Worm (Caenorhabditis elegans) whole organism, L4 larva: ENCODE results near the gene F59D12.5.

Experiments used
- F49E8.2 ChIP-seq: sonication (generic microtip); optimal IDR thresholded peaks from 2 replicates; lab custom pipeline; 2016; ENCODE audit warnings: missing compliant biosample characterization, mild to moderate bottlenecking, missing genetic modification characterization, borderline replicate concordance
- R02D3.7 ChIP-seq: fragments of 150-350 bp; sonication (generic microtip); optimal IDR thresholded peaks from 3 replicates; lab custom pipeline; 2014; ENCODE audit warnings: missing biosample characterization, missing genetic modification characterization
- T26A8.4 ChIP-seq: fragments of 200-800 bp; sonication (Bioruptor generic); IDR thresholded peaks from 2 replicates; pipeline ENCODE4 v1.3.6; 2022; ENCODE audit warnings: missing genetic modification characterization, missing compliant biosample characterization
- Y48G9A.11 ChIP-seq: fragments of 200-800 bp; sonication (Bioruptor generic); IDR thresholded peaks from 2 replicates; pipeline ENCODE4 v1.3.6; 2022; ENCODE audit warnings: missing genetic modification reagents, missing genetic modification characterization, missing compliant biosample characterization
- aha-1 ChIP-seq: fragments of 150-350 bp; peaks from one replicate; lab custom pipeline; 2014; ENCODE audit warnings: missing biosample characterization, missing genetic modification characterization
- ceh-28 ChIP-seq: fragments of 150-350 bp; optimal IDR thresholded peaks from 2 replicates; lab custom pipeline; 2014; ENCODE audit warnings: missing biosample characterization, missing genetic modification reagents, missing genetic modification characterization
- ceh-44 ChIP-seq: fragments of 200-800 bp; sonication (Bioruptor generic); IDR thresholded peaks from 2 replicates; pipeline ENCODE4 v1.3.6; 2022; ENCODE audit warnings: missing genetic modification reagents, missing genetic modification characterization, missing compliant biosample characterization
- daf-16 ChIP-seq, 3 experiments: sonication (generic microtip); optimal IDR thresholded peaks; 2 replicates each; lab custom pipeline; 2016 to 2017; ENCODE audit warnings: missing genetic modification characterization in 3 of 3, missing genetic modification reagents in 3 of 3, mild to moderate bottlenecking in 2 of 3, missing compliant biosample characterization in 2 of 3, missing biosample characterization in 1 of 3, moderate library complexity in 1 of 3
- dmd-9 ChIP-seq: fragments of 200-800 bp; sonication (Bioruptor generic); IDR thresholded peaks from 2 replicates; pipeline ENCODE4 v1.3.6; 2022; ENCODE audit warnings: missing genetic modification reagents, missing genetic modification characterization, missing compliant biosample characterization
- egl-43 ChIP-seq: fragments of 200-800 bp; sonication (Bioruptor generic); IDR thresholded peaks from 2 replicates; pipeline ENCODE4 v1.3.6; 2022; ENCODE audit warnings: missing genetic modification reagents, missing genetic modification characterization, missing compliant biosample characterization
- gei-8 ChIP-seq: fragments of 200-800 bp; sonication (Bioruptor generic); optimal IDR thresholded peaks from 2 replicates; lab custom pipeline; 2018; ENCODE audit warnings: mild to moderate bottlenecking, missing genetic modification characterization, missing compliant biosample characterization
- hlh-30 ChIP-seq: sonication (generic microtip); optimal IDR thresholded peaks from 2 replicates; lab custom pipeline; 2017; ENCODE audit warnings: antibody characterized with exemption, mild to moderate bottlenecking, missing genetic modification characterization, missing compliant biosample characterization; ENCODE audit not compliant: insufficient read depth
- hmg-1.1 ChIP-seq: fragments of 200-800 bp; sonication (Bioruptor generic); IDR thresholded peaks from 2 replicates; pipeline ENCODE4 v1.3.6; 2022; ENCODE audit warnings: missing genetic modification reagents, missing genetic modification characterization, missing compliant biosample characterization
- lim-7 ChIP-seq: fragments of 200-800 bp; sonication (Bioruptor generic); IDR thresholded peaks from 2 replicates; pipeline ENCODE4 v1.3.6; 2022; ENCODE audit warnings: missing genetic modification characterization, missing compliant biosample characterization
- lin-13 ChIP-seq: fragments of 150-350 bp; optimal IDR thresholded peaks from 2 replicates; lab custom pipeline; 2014; ENCODE audit warnings: missing biosample characterization, missing genetic modification reagents, missing genetic modification characterization
- lin-38 ChIP-seq: fragments of 200-800 bp; sonication (Bioruptor generic); IDR thresholded peaks from 2 replicates; pipeline ENCODE4 v1.3.6; 2022; ENCODE audit warnings: missing genetic modification reagents, missing genetic modification characterization, missing compliant biosample characterization
- lir-3 ChIP-seq: sonication (generic microtip); optimal IDR thresholded peaks from 2 replicates; lab custom pipeline; 2016; ENCODE audit warnings: mild to moderate bottlenecking, missing genetic modification characterization, missing compliant biosample characterization
- madf-9 ChIP-seq: fragments of 200-800 bp; sonication (Bioruptor generic); conservative IDR thresholded peaks from 2 replicates; pipeline ENCODE4 v1.3.6; 2022; ENCODE audit warnings: missing genetic modification reagents, missing genetic modification characterization, missing compliant biosample characterization
- mep-1 ChIP-seq: fragments of 150-350 bp; sonication (generic microtip); optimal IDR thresholded peaks from 3 replicates; lab custom pipeline; 2014; ENCODE audit warnings: missing biosample characterization, missing genetic modification characterization
- mxl-3 ChIP-seq: fragments of 200-800 bp; sonication (Bioruptor generic); optimal IDR thresholded peaks from 2 replicates; lab custom pipeline; 2018; ENCODE audit warnings: mild to moderate bottlenecking, missing genetic modification characterization, missing compliant biosample characterization
- nhr-10 ChIP-seq: fragments of 150-350 bp; optimal IDR thresholded peaks from 2 replicates; lab custom pipeline; 2014; ENCODE audit warnings: missing biosample characterization, missing genetic modification characterization
- nhr-25 ChIP-seq: sonication (generic microtip); optimal IDR thresholded peaks from 2 replicates; lab custom pipeline; 2017; ENCODE audit warnings: missing genetic modification characterization, mild to moderate bottlenecking, missing compliant biosample characterization, antibody characterized with exemption, moderate library complexity, borderline replicate concordance; ENCODE audit not compliant: insufficient read depth
- nhr-42 ChIP-seq: fragments of 200-800 bp; sonication (Bioruptor generic); IDR thresholded peaks from 2 replicates; pipeline ENCODE4 v1.3.6; 2022; ENCODE audit warnings: missing genetic modification characterization, missing compliant biosample characterization
- php-3 ChIP-seq: fragments of 200-800 bp; sonication (Bioruptor generic); IDR thresholded peaks from 2 replicates; pipeline ENCODE4 v1.3.6; 2022; ENCODE audit warnings: missing genetic modification reagents, missing genetic modification characterization, missing compliant biosample characterization
- pqm-1 ChIP-seq: sonication (generic microtip); optimal IDR thresholded peaks from 2 replicates; lab custom pipeline; 2017; ENCODE audit warnings: missing biosample characterization, missing genetic modification characterization
- set-16 ChIP-seq: fragments of 200-800 bp; sonication (Bioruptor generic); IDR thresholded peaks from 2 replicates; pipeline ENCODE4 v1.3.6; 2022; ENCODE audit warnings: missing genetic modification reagents, missing genetic modification characterization, missing compliant biosample characterization
- spr-3 ChIP-seq: fragments of 200-800 bp; sonication (Bioruptor generic); optimal IDR thresholded peaks from 2 replicates; lab custom pipeline; 2018; ENCODE audit warnings: mild to moderate bottlenecking, missing genetic modification characterization, missing compliant biosample characterization
- unc-130 ChIP-seq: sonication (generic microtip); optimal IDR thresholded peaks from 2 replicates; lab custom pipeline; 2016; ENCODE audit warnings: missing genetic modification reagents, missing genetic modification characterization, missing compliant biosample characterization
- unc-39 ChIP-seq: sonication (generic microtip); optimal IDR thresholded peaks from 2 replicates; lab custom pipeline; 2017; ENCODE audit warnings: missing biosample characterization, missing genetic modification characterization
- unc-62 ChIP-seq, 3 experiments: fragments of 150-350 bp in 1 of 3; sonication (generic microtip); optimal IDR thresholded peaks in 2 of 3; peaks in 1 of 3; 1 replicate in 1 of 3; 2 replicates in 2 of 3; lab custom pipeline; 2014 to 2017; ENCODE audit warnings: missing biosample characterization in 3 of 3, missing genetic modification characterization in 3 of 3, missing genetic modification reagents in 3 of 3, missing genotype in 1 of 3
- zip-11 ChIP-seq: fragments of 200-800 bp; sonication (Bioruptor generic); IDR thresholded peaks from 2 replicates; pipeline ENCODE4 v1.3.6; 2022; ENCODE audit warnings: missing genetic modification characterization, missing compliant biosample characterization
- zip-2 ChIP-seq: fragments of 150-350 bp; optimal IDR thresholded peaks from 2 replicates; lab custom pipeline; 2014; ENCODE audit warnings: missing biosample characterization, missing genetic modification characterization

Gene F59D12.5

DNA sequence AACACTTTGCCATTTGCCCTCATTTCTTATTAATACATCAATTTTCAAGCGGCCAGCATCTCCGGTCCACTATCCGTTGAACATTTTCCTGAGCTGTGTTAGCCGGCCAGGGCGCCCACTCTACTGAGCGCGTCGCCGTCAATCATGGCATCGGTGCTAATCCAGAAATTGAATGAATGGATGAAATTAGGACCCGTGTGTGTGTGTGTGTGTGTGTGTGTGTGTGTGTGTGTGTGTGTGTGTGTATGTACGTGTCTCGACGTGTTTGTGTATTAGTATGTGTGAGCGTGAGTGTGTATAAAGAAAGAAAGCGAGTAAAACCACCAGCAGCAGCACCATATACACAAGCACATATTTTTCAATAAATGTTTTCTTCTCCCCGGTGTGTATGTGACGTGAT, 6.0 kb upstream of the F59D12.5 start (continued):
- peak in 1 of 2 experiments; percentile 4 for TF ChIP-seq daf-16 (GFP tag; optimal IDR thresholded peaks at IDR 0.05; lab: Kevin White, UChicago)
- no peak for TF ChIP-seq daf-16 (tag; optimal IDR thresholded peaks at IDR 0.05; lab: Kevin White, UChicago)
- TF ChIP-seq lim-7 (GFP tag; lab: Robert Waterston, UW) = no peak
- no peak for TF ChIP-seq nhr-42 (GFP tag; lab: Robert Waterston, UW)
- TF ChIP-seq zip-2 (tag; lab: Kevin White, UChicago) = no peak

DNA sequence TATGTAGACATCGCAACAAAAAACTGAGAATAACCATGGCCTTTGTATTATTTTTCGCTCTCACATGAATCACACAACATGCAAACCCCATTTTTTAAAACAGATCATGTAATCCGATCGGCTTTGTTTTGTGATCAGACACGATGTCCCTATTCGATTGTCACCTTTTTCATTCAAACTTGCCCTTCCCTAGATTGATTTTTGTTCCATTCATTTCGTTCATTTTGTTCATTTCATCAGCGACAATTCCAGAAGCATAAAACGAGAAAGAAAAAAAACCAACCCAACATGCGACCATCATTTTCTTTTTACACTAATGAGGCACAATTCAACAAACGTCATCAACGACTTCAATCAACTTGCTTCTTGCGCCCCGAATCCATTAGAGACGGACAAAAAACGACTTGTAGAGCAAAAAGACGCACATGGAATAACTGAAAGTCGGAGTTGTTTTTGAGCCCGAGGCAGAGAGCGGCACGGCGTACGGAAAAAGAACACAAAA, 3.8 kb upstream of the F59D12.5 start, which contains the start of gene F59D12.3:
F59D12.3 (minus strand) TSS at position 51 of the 502 bp plus-strand sequence.
- TF ChIP-seq lin-13 (GFP tag; lab: Kevin White, UChicago) (no peak), lin-38 (no peak), nhr-25 (tag; lab: Kevin White, UChicago) (no peak), hmg-1.1 (no peak), nhr-10 (no peak), gei-8 (GFP tag; lab: Kevin White, UChicago) (no peak), T26A8.4 (GFP tag; lab: Robert Waterston, UW) (no peak), dmd-9 (GFP tag; lab: Robert Waterston, UW) (no peak), Y48G9A.11 (GFP tag; lab: Robert Waterston, UW) (no peak), F49E8.2 (tag; lab: Kevin White, UChicago) (no peak), spr-3 (GFP tag; lab: Kevin White, UChicago) (no peak), mxl-3 (GFP tag; lab: Kevin White, UChicago) (no peak), lir-3 (tag; lab: Kevin White, UChicago) (no peak), unc-130 (GFP tag; lab: Kevin White, UChicago) (no peak), ceh-44 (GFP tag; lab: Robert Waterston, UW) (no peak), php-3 (no peak), madf-9 (GFP tag; lab: Robert Waterston, UW) (no peak), unc-39 (no peak), pqm-1 (no peak)

ce11 chrX:15650428-15650827, 3.3 kb upstream of the F59D12.5 start:
- TF ChIP-seq set-16 (peak; percentile 90), ceh-28 (no peak), dmd-9 (GFP tag; lab: Robert Waterston, UW) (0 out of 2 replicates have a peak, but pooled peaks have one; percentile 15), aha-1 (tag; lab: Kevin White, UChicago) (peak; percentile 9), hlh-30 (tag; lab: Kevin White, UChicago) (no peak), R02D3.7 (no peak), egl-43 (GFP tag; lab: Robert Waterston, UW) (no peak)

- no peak for TF ChIP-seq mep-1 (tag; lab: Kevin White, UChicago)
Measured at ce11 chrX:15642638-15643037, 4.5 kb downstream of the F59D12.5 start, which contains the start of gene H08J19.1. Gene H08J19.1, plus strand, starts transcription at chrX:15642938.

DNA sequence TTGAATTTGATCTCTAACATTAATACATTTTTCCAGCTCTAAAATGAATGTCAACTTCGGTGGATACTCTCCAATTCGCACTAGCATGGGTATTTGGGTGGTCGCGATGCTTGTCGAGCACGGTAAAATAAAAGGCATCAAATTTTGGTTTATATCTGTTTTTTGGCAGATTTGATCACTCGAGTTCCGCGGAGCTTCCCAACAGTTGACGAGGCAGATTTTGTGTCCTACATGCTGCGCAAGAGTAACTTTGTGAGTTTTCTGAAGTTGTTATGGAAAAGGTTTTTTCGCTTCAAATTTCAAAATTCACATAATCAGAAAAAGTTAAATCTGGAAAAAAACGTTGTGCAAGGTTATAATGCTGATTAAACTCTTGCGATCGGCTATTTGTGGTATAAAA, 5.8 kb downstream of the F59D12.5 start:
- no peak for TF ChIP-seq zip-11 (GFP tag; lab: Robert Waterston, UW)
- peak in 1 of 2 experiments; percentile 97 for TF ChIP-seq unc-62 (GFP tag; optimal IDR thresholded peaks at IDR 0.05 in 1 of 2; lab: Kevin White, UChicago)
- no peak for TF ChIP-seq unc-62 (tag; optimal IDR thresholded peaks at IDR 0.05; lab: Kevin White, UChicago)
